Fruit fly (Drosophila melanogaster) whole organism, prepupa: ENCODE measurements around the gene TAF1B.
A peak's percentile ranks its signal among the peaks of the same experiment; 100 is the strongest.

Experiments used
- Blimp-1 ChIP-seq: fragments of 200-800 bp; sonication (Bioruptor generic); optimal IDR thresholded peaks from 3 replicates; lab custom pipeline; 2017; ENCODE audit warnings: missing biosample characterization, missing genetic modification characterization, mild to moderate bottlenecking, moderate library complexity, missing genetic modification reagents
- CG11294 ChIP-seq: fragments of 200-800 bp; sonication (Bioruptor generic); IDR thresholded peaks from 2 replicates; pipeline ENCODE4 v1.3.6; 2022; ENCODE audit warnings: missing biosample characterization, missing genetic modification characterization
- CG11762 ChIP-seq: fragments of 200-800 bp; sonication (Bioruptor generic); optimal IDR thresholded peaks from 3 replicates; lab custom pipeline; 2016; ENCODE audit warnings: missing biosample characterization, missing genetic modification characterization; ENCODE audit not compliant: insufficient read depth
- CG15336 ChIP-seq: fragments of 200-800 bp; sonication (Bioruptor generic); IDR thresholded peaks from 2 replicates; pipeline ENCODE4 v1.3.6; 2022; ENCODE audit warnings: missing biosample characterization, missing genetic modification characterization
- CG1621 ChIP-seq: fragments of 200-800 bp; sonication (Bioruptor generic); optimal IDR thresholded peaks from 3 replicates; lab custom pipeline; 2018; ENCODE audit warnings: missing biosample characterization, mild to moderate bottlenecking, missing genetic modification characterization
- CG16779 ChIP-seq: fragments of 200-800 bp; sonication (Bioruptor generic); optimal IDR thresholded peaks from 3 replicates; lab custom pipeline; 2017; ENCODE audit warnings: missing biosample characterization, mild to moderate bottlenecking, missing genetic modification characterization
- CG3032 ChIP-seq: fragments of 200-800 bp; optimal IDR thresholded peaks from 2 replicates; lab custom pipeline; 2019; ENCODE audit warnings: missing biosample characterization, mild to moderate bottlenecking, missing genetic modification characterization, moderate library complexity
- CG31627 ChIP-seq: fragments of 200-800 bp; sonication (Bioruptor generic); optimal IDR thresholded peaks from 3 replicates; lab custom pipeline; 2016; ENCODE audit warnings: missing biosample characterization, missing genetic modification characterization
- CG32006 ChIP-seq: fragments of 200-800 bp; sonication (Bioruptor generic); optimal IDR thresholded peaks from 3 replicates; lab custom pipeline; 2017; ENCODE audit warnings: missing biosample characterization, mild to moderate bottlenecking, missing genetic modification characterization
- CG3919 ChIP-seq: fragments of 200-800 bp; sonication (Bioruptor generic); optimal IDR thresholded peaks from 3 replicates; lab custom pipeline; 2016; ENCODE audit warnings: missing biosample characterization, missing genetic modification characterization
- CG4318 ChIP-seq: fragments of 200-800 bp; sonication (Bioruptor generic); optimal IDR thresholded peaks from 3 replicates; lab custom pipeline; 2017; ENCODE audit warnings: missing biosample characterization, mild to moderate bottlenecking, missing genetic modification characterization
- CG6276 ChIP-seq: fragments of 200-800 bp; sonication (Bioruptor generic); optimal IDR thresholded peaks from 2 replicates; lab custom pipeline; 2017; ENCODE audit warnings: missing biosample characterization, mild to moderate bottlenecking, missing genetic modification characterization
- CG6854 ChIP-seq: fragments of 200-800 bp; sonication (Bioruptor generic); optimal IDR thresholded peaks from 2 replicates; lab custom pipeline; 2017; ENCODE audit warnings: missing biosample characterization, mild to moderate bottlenecking, missing genetic modification characterization
- CG7368 ChIP-seq: fragments of 200-800 bp; sonication (Bioruptor generic); optimal IDR thresholded peaks from 3 replicates; lab custom pipeline; 2016; ENCODE audit warnings: missing biosample characterization, missing genetic modification characterization
- CG8119 ChIP-seq: fragments of 200-800 bp; sonication (Bioruptor generic); IDR thresholded peaks from 3 replicates; pipeline ENCODE4 v1.3.6; 2022; ENCODE audit warnings: missing biosample characterization, missing genetic modification characterization
- CG8319 ChIP-seq: fragments of 200-800 bp; sonication (Bioruptor generic); optimal IDR thresholded peaks from 3 replicates; lab custom pipeline; 2016; ENCODE audit warnings: missing biosample characterization, missing genetic modification characterization
- CG8632 ChIP-seq: fragments of 200-800 bp; sonication (Bioruptor generic); optimal IDR thresholded peaks from 3 replicates; lab custom pipeline; 2016; ENCODE audit warnings: missing biosample characterization, missing genetic modification characterization
- Eip78C ChIP-seq: fragments of 200-800 bp; sonication (Bioruptor generic); peaks from one replicate; lab custom pipeline; 2016; ENCODE audit warnings: missing biosample characterization, missing genetic modification characterization
- Eip93F ChIP-seq: fragments of 200-800 bp; sonication (Bioruptor generic); optimal IDR thresholded peaks from 2 replicates; lab custom pipeline; 2016; ENCODE audit warnings: missing biosample characterization, mild to moderate bottlenecking, missing genetic modification characterization
- Ets96B ChIP-seq: fragments of 200-800 bp; optimal IDR thresholded peaks from 2 replicates; lab custom pipeline; 2019; ENCODE audit warnings: missing biosample characterization, mild to moderate bottlenecking, missing genetic modification characterization, moderate library complexity
- Hr38 ChIP-seq: sonication (Bioruptor generic); optimal IDR thresholded peaks from 2 replicates; lab custom pipeline; 2016; ENCODE audit warnings: missing biosample characterization, missing genetic modification characterization
- Hr39 ChIP-seq: fragments of 200-800 bp; sonication (Bioruptor generic); optimal IDR thresholded peaks from 2 replicates; lab custom pipeline; 2016; ENCODE audit warnings: missing biosample characterization, missing genetic modification characterization
- Hr4 ChIP-seq: fragments of 200-800 bp; sonication (Bioruptor generic); optimal IDR thresholded peaks from 3 replicates; lab custom pipeline; 2016; ENCODE audit warnings: missing biosample characterization, missing genetic modification characterization
- Met ChIP-seq: fragments of 200-800 bp; sonication (Bioruptor generic); optimal IDR thresholded peaks from 3 replicates; lab custom pipeline; 2016; ENCODE audit warnings: missing biosample characterization, missing genetic modification characterization
- OdsH ChIP-seq: fragments of 200-800 bp; sonication (Bioruptor generic); optimal IDR thresholded peaks from 3 replicates; lab custom pipeline; 2016; ENCODE audit warnings: missing biosample characterization, missing genetic modification characterization
- Smox ChIP-seq: fragments of 200-800 bp; sonication (Bioruptor generic); optimal IDR thresholded peaks from 3 replicates; lab custom pipeline; 2016; ENCODE audit warnings: missing biosample characterization, missing genetic modification characterization
- Sox102F ChIP-seq: fragments of 200-800 bp; sonication (Bioruptor generic); optimal IDR thresholded peaks from 2 replicates; lab custom pipeline; 2016; ENCODE audit warnings: missing biosample characterization, mild to moderate bottlenecking, missing genetic modification characterization
- Sox14 ChIP-seq: fragments of 200-800 bp; sonication (Bioruptor generic); optimal IDR thresholded peaks from 3 replicates; lab custom pipeline; 2016; ENCODE audit warnings: missing biosample characterization, missing genetic modification characterization
- Sox15 ChIP-seq: fragments of 200-800 bp; sonication (Bioruptor generic); optimal IDR thresholded peaks from 3 replicates; lab custom pipeline; 2016; ENCODE audit warnings: missing biosample characterization, missing genetic modification characterization
- achi ChIP-seq: fragments of 200-800 bp; sonication (Bioruptor generic); optimal IDR thresholded peaks from 3 replicates; lab custom pipeline; 2016; ENCODE audit warnings: missing biosample characterization, missing genetic modification characterization
- cyc ChIP-seq: fragments of 200-800 bp; sonication (Bioruptor generic); optimal IDR thresholded peaks from 3 replicates; lab custom pipeline; 2016; ENCODE audit warnings: missing biosample characterization, missing genetic modification characterization
- dac ChIP-seq: fragments of 200-800 bp; sonication (Bioruptor generic); optimal IDR thresholded peaks from 2 replicates; lab custom pipeline; 2017; ENCODE audit warnings: missing biosample characterization, mild to moderate bottlenecking, missing genetic modification characterization
- eg ChIP-seq: fragments of 200-800 bp; sonication (Bioruptor generic); IDR thresholded peaks from 3 replicates; pipeline ENCODE4 v1.3.6; 2022; ENCODE audit warnings: missing biosample characterization, missing genetic modification characterization
- esn ChIP-seq: fragments of 200-800 bp; sonication (Bioruptor generic); optimal IDR thresholded peaks from 2 replicates; lab custom pipeline; 2016; ENCODE audit warnings: missing biosample characterization, mild to moderate bottlenecking, missing genetic modification characterization, moderate library complexity
- fkh ChIP-seq: fragments of 200-800 bp; sonication (Bioruptor generic); optimal IDR thresholded peaks from 3 replicates; lab custom pipeline; 2017; ENCODE audit warnings: missing biosample characterization, mild to moderate bottlenecking, missing genetic modification characterization, moderate library complexity
- net ChIP-seq: fragments of 200-800 bp; sonication (Bioruptor generic); optimal IDR thresholded peaks from 3 replicates; lab custom pipeline; 2016; ENCODE audit warnings: missing biosample characterization, missing genetic modification characterization
- salr ChIP-seq, 2 experiments: fragments of 200-800 bp; sonication (Bioruptor generic); optimal IDR thresholded peaks; 3 replicates each; lab custom pipeline; 2016 to 2018; ENCODE audit warnings: missing biosample characterization in 2 of 2, missing genetic modification characterization in 2 of 2, mild to moderate bottlenecking in 1 of 2
- ss ChIP-seq, 2 experiments: fragments of 200-800 bp; sonication (Bioruptor generic); optimal IDR thresholded peaks; 2 replicates in 1 of 2; 3 replicates in 1 of 2; lab custom pipeline; 2017 to 2018; ENCODE audit warnings: mild to moderate bottlenecking in 2 of 2, missing biosample characterization in 2 of 2, missing genetic modification characterization in 2 of 2, moderate library complexity in 1 of 2
- svp ChIP-seq: fragments of 200-800 bp; sonication (Bioruptor generic); peaks from one replicate; lab custom pipeline; 2016; ENCODE audit warnings: missing biosample characterization, missing genetic modification characterization
- topi ChIP-seq: fragments of 200-800 bp; sonication (Bioruptor generic); optimal IDR thresholded peaks from 3 replicates; lab custom pipeline; 2016; ENCODE audit warnings: missing biosample characterization, missing genetic modification characterization
- vri ChIP-seq: fragments of 200-800 bp; sonication (Bioruptor generic); optimal IDR thresholded peaks from 3 replicates; lab custom pipeline; 2016; ENCODE audit warnings: missing biosample characterization, mild to moderate bottlenecking, missing genetic modification characterization

TAF1B gene

dm6 chr3R:10139649-10140598 is 4.1 kb downstream of the TAF1B start, which contains the start of gene tws (continued):
- TF ChIP-seq svp (GFP tag; lab: Kevin White, UChicago): peak; percentile 22
- TF ChIP-seq Hr4 (GFP tag; lab: Kevin White, UChicago): peak; percentile 39
- TF ChIP-seq CG11762 (GFP tag; lab: Kevin White, UChicago): peak; percentile 2
- no peak for TF ChIP-seq dac (GFP tag; lab: Kevin White, UChicago)
- peak; percentile 92 for TF ChIP-seq Eip78C
- peak; percentile 27 for TF ChIP-seq achi (GFP tag; lab: Kevin White, UChicago)
- TF ChIP-seq CG32006 (GFP tag; lab: Kevin White, UChicago): peak; percentile 69
- peak; percentile 58 for TF ChIP-seq Sox14
- peak in 1 of 2 experiments; percentile 37 for TF ChIP-seq salr (GFP tag; optimal IDR thresholded peaks at IDR 0.05; lab: Kevin White, UChicago)
- no peak for TF ChIP-seq CG8632 (GFP tag; lab: Kevin White, UChicago)
- TF ChIP-seq Sox15: no peak
- peak; percentile 40 for TF ChIP-seq OdsH (GFP tag; lab: Kevin White, UChicago)
- TF ChIP-seq CG7368 (GFP tag; lab: Kevin White, UChicago): no peak
- TF ChIP-seq ss (GFP tag; optimal IDR thresholded peaks at IDR 0.05; lab: Kevin White, UChicago): peak; percentile 67 to 75
- TF ChIP-seq vri (GFP tag; lab: Kevin White, UChicago): peak; percentile 4
- TF ChIP-seq cyc: peak; percentile 2
- TF ChIP-seq CG15336 (GFP tag; lab: Robert Waterston, UW): peak; percentile 42; the same call in 1 of the 2 replicates
- peak; percentile 2 for TF ChIP-seq CG31627 (GFP tag; lab: Kevin White, UChicago)
- TF ChIP-seq CG8119 (GFP tag; lab: Robert Waterston, UW): peak; percentile 51; the same call in 1 of the 3 replicates
- TF ChIP-seq topi (GFP tag; lab: Kevin White, UChicago): peak; percentile 30
- TF ChIP-seq Hr38 (GFP tag; lab: Kevin White, UChicago): no peak
- TF ChIP-seq CG6276: peak; percentile 22
- peak; percentile 29 for TF ChIP-seq CG6854 (GFP tag; lab: Kevin White, UChicago)
- peak; percentile 52 for TF ChIP-seq net (GFP tag; lab: Kevin White, UChicago)
- TF ChIP-seq Eip93F (GFP tag; lab: Kevin White, UChicago): no peak
- peak; percentile 47 for TF ChIP-seq Ets96B (tag; lab: Kevin White, UChicago)

dm6 chr3R:10138900-10139299 is 5.1 kb downstream of the TAF1B start:
- TF ChIP-seq Met (GFP tag; lab: Kevin White, UChicago): no peak
- TF ChIP-seq fkh: peak; percentile 54
- no peak for TF ChIP-seq esn
- TF ChIP-seq, all 60 proteins: peak for 1

- TF ChIP-seq CG8632 (GFP tag; lab: Kevin White, UChicago) (no peak), CG6276 (no peak)
Measured at dm6 chr3R:10137801-10138200, 6.2 kb downstream of the TAF1B start.

- TF ChIP-seq ss (GFP tag; optimal IDR thresholded peaks at IDR 0.05; lab: Kevin White, UChicago) (peak in 1 of 2 experiments; percentile 56), fkh (peak; percentile 85), vri (GFP tag; lab: Kevin White, UChicago) (peak; percentile 6), CG11294 (GFP tag; lab: Robert Waterston, UW) (no peak), OdsH (GFP tag; lab: Kevin White, UChicago) (no peak)
Measured at dm6 chr3R:10135011-10135410, 9.0 kb downstream of the TAF1B start.

dm6 chr3R:10134341-10134668 is 9.7 kb downstream of the TAF1B start:
- TF ChIP-seq vri (GFP tag; lab: Kevin White, UChicago) (peak; percentile 25), Smox (GFP tag; lab: Kevin White, UChicago) (no peak), eg (GFP tag; lab: Robert Waterston, UW) (peak; percentile 23; the same call in 1 of the 3 replicates), Eip78C (peak; percentile 47), Sox14 (peak; percentile 22), Hr39 (GFP tag; lab: Kevin White, UChicago) (no peak), CG8319 (GFP tag; lab: Kevin White, UChicago) (no peak), svp (GFP tag; lab: Kevin White, UChicago) (no peak), CG16779 (tag; lab: Kevin White, UChicago) (no peak), CG3919 (GFP tag; lab: Kevin White, UChicago) (peak; percentile 74), CG3032 (tag; lab: Kevin White, UChicago) (no peak), Met (GFP tag; lab: Kevin White, UChicago) (peak; percentile 33), CG8119 (GFP tag; lab: Robert Waterston, UW) (no peak), CG1621 (tag; lab: Kevin White, UChicago) (no peak), Ets96B (tag; lab: Kevin White, UChicago) (no peak), CG4318 (GFP tag; lab: Kevin White, UChicago) (no peak), Blimp-1 (GFP tag; lab: Kevin White, UChicago) (no peak), OdsH (GFP tag; lab: Kevin White, UChicago) (peak; percentile 19), Sox102F (GFP tag; lab: Kevin White, UChicago) (no peak)
